Worm (Caenorhabditis elegans) whole organism, L4/young adult: Measurements from ENCODE around the gene Y82E9BL.1.

Experiments
- W03F9.2 ChIP-seq: fragments of 150-350 bp; optimal IDR thresholded peaks from 2 replicates; lab custom pipeline; 2014; ENCODE audit warnings: missing biosample characterization, missing genetic modification characterization
- dao-5 ChIP-seq: sonication (generic microtip); optimal IDR thresholded peaks from 2 replicates; lab custom pipeline; 2016; ENCODE audit warnings: missing genotype, missing genetic modification characterization, moderate library complexity, missing compliant biosample characterization
- him-1 ChIP-seq: sonication (generic microtip); optimal IDR thresholded peaks from 2 replicates; lab custom pipeline; 2016; ENCODE audit warnings: missing genotype, missing genetic modification reagents, missing genetic modification characterization, missing compliant biosample characterization

The Y82E9BL.1 gene

DNA sequence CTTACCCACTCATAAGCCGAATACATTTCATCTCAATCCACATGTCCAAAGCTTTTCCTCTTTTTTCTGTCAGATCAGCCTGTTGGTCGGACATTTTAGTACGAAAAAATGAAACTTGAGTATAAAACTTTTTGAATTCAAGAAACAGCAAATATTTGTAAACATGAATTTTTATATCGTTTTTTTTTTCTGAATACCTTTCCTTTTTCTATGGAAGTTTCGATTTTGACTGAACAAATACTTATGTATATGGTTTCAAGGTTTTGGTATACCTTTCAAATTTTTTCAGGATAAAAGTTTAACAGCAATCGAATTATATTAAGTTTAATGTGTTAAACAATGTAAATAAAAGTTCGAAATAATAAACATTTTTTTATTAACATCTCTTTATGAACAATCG, 15.0 kb downstream of the Y82E9BL.1 start, which contains the start of gene fbxa-5:
Gene fbxa-5 (minus strand): TSS at position 101 of the 400 bp plus-strand sequence.
- TF ChIP-seq him-1, result no peak
- no peak for TF ChIP-seq dao-5 (tag; lab: Kevin White, UChicago)
- TF ChIP-seq W03F9.2 (tag; lab: Kevin White, UChicago), result no peak

DNA sequence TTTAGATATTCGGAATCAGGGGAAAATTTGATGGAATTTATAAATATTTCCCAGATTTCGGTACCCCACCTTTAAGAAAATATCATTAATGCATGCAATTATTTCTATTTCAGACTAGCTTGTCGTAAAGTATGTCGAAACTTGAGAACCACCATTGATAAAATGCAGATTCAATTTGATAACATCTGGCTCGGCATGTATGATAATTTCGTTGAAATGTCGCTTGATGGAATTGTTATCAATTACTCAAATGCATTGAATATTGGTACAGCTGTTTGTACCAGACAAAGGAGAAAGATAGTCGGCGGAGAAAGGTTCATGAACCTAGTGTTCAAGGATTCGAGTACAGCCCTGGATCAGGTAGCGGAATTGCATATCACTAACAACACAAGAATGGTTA, 23.3 kb downstream of the Y82E9BL.1 start, which contains the start of gene Y82E9BL.19:
Gene Y82E9BL.19 (plus strand): TSS at position 123 of the 400 bp plus-strand sequence.
- TF ChIP-seq dao-5 (tag; lab: Kevin White, UChicago), result no peak
- TF ChIP-seq W03F9.2 (tag; lab: Kevin White, UChicago), result no peak
- TF ChIP-seq him-1, result no peak

DNA sequence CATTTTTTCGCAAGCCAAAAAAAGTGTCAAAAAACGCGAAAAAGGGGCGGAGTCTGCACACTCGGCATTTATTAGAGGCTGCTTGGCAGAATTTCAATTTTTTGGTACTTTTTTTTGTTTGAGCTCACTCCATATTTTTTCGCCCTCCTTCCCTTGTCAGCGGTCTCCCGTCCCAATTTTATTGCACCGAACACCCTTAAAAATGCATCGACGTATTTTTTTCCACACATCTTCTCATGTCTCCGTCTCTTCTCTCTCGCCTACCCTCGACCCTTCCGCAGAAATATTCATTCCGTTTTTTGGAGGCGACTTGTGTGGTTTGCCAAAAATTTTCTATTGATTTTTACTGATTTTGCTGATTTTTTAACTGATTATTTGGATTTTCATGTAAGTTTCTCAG, 28.7 kb downstream of the Y82E9BL.1 start, which contains the start of gene Y82E9BL.18:
Gene Y82E9BL.18 (plus strand): TSS at position 301 of the 400 bp plus-strand sequence.
- TF ChIP-seq him-1 (no peak), dao-5 (tag; lab: Kevin White, UChicago) (no peak), W03F9.2 (tag; lab: Kevin White, UChicago) (no peak)

DNA sequence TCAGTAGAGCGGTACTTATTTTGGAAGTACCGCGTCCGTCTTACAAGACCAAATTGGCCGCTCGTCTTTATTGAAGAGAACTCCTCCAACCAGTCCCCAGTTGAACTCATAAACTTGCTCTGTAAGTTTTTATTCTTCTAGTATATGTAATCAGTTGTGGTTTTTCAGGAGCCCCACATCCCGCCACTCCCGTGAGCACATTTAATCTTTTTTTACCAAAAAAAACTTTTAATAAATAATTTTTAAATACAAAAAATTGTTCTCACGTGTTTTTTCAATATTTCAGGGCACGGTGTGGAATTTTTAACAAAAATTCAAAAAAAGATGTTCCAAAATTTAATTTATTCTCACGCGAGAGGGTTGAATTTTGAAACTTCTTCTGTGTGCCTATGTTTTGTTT, 30.7 kb downstream of the Y82E9BL.1 start, which contains the start of gene fbxa-14:
Gene fbxa-14 (minus strand): TSS at position 101 of the 400 bp plus-strand sequence.
- TF ChIP-seq W03F9.2 (tag; lab: Kevin White, UChicago) (no peak), dao-5 (tag; lab: Kevin White, UChicago) (no peak), him-1 (no peak)

DNA sequence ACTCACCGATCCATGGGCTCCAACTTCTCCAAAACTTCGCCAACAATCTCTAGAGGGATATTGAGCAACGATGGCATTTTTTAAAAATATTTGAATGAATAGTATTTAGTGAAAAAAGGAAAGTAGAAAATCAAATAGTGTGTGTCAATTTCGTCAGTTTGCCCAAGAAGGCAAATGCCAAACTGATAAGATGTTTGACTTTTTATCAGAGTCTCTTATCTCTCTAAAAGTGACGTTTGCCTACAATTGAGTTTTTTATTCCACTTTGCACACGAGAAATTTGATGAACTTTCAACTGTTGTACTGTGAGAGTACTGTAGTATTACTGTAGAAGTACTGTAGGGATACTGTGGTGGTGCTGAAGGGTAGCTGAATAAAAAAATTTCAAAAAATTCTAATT, 31.7 kb downstream of the Y82E9BL.1 start:
- TF ChIP-seq him-1 (no peak), W03F9.2 (tag; lab: Kevin White, UChicago) (no peak), dao-5 (tag; lab: Kevin White, UChicago) (no peak)

DNA sequence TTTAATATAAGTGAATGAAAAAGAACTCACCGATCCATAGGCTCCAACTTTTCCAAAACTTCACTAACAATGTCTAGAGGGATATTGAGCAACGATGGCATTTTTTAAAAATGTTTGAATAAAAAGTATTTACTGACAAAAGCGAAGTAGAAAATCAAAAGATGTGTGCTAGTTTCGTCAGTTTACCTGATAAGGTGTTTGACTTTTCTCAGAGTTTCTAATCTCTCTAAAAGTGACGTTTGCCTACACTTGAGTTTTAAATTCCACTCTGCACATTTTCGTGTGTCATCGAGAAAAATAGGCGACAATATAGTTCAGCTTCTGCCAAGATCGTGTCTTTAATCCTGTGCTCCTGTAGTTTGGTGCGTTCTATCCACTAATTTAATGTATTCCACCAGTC, 33.7 kb downstream of the Y82E9BL.1 start, which contains the start of gene fbxa-15:
Gene fbxa-15 (minus strand): TSS at position 101 of the 400 bp plus-strand sequence.
- TF ChIP-seq him-1 (no peak), dao-5 (tag; lab: Kevin White, UChicago) (no peak), W03F9.2 (tag; lab: Kevin White, UChicago) (no peak)

ce11 chrIII:1315038-1315437, 40.2 kb downstream of the Y82E9BL.1 start, which contains the start of the genes fbxa-80 and fbxa-19:
fbxa-80 (minus strand) TSS chrIII:1315210.
fbxa-19 (plus strand) TSS chrIII:1315401.
- TF ChIP-seq dao-5 (tag; lab: Kevin White, UChicago) (no peak), W03F9.2 (tag; lab: Kevin White, UChicago) (no peak), him-1 (no peak)

- TF ChIP-seq W03F9.2 (tag; lab: Kevin White, UChicago), result no peak
- no peak for TF ChIP-seq him-1
- no peak for TF ChIP-seq dao-5 (tag; lab: Kevin White, UChicago)
These were observed 40.9 kb downstream of the Y82E9BL.1 start for ce11 chrIII:1314283-1314682.

ce11 chrIII:1311367-1311766, 43.9 kb downstream of the Y82E9BL.1 start:
- TF ChIP-seq W03F9.2 (tag; lab: Kevin White, UChicago) (no peak), him-1 (no peak), dao-5 (tag; lab: Kevin White, UChicago) (no peak)

ce11 chrIII:1308887-1309286, 46.3 kb downstream of the Y82E9BL.1 start, which contains the start of gene Y82E9BL.12:
Y82E9BL.12 (plus strand) TSS chrIII:1309187.
- TF ChIP-seq him-1 (no peak), dao-5 (tag; lab: Kevin White, UChicago) (no peak), W03F9.2 (tag; lab: Kevin White, UChicago) (no peak)

- no peak for TF ChIP-seq W03F9.2 (tag; lab: Kevin White, UChicago)
- no peak for TF ChIP-seq dao-5 (tag; lab: Kevin White, UChicago)
These were observed 47.0 kb downstream of the Y82E9BL.1 start, which contains the start of gene fbxa-79 for ce11 chrIII:1308209-1308608. fbxa-79 (minus strand) TSS chrIII:1308294.

- TF ChIP-seq W03F9.2 (tag; lab: Kevin White, UChicago) (no peak), him-1 (no peak), dao-5 (tag; lab: Kevin White, UChicago) (no peak)
These were observed 47.9 kb downstream of the Y82E9BL.1 start for ce11 chrIII:1307333-1307732.
